Worm (Caenorhabditis elegans): ENCODE data around the gene tbx-38.
A peak's percentile ranks its signal among the peaks of the same experiment; 100 is the strongest.

DNA sequence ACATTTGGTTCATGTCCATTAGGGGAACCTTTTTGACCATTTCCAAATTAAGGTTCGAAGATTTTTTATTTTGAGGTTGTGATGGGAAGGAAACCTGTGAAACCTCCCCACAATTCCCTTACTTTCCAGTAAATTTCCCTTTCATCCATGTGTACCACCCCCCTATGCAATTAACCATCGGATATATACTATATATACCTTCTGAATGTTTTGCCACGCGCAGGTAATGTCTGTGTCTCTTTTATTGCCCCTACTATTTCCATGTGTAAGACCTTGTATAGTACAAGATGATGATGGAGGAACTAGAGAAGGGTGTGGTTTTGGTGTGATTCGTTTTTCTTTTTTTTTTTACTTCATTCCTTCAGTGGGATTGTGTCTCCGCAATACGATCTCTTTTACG lies 28.8 kb upstream of the tbx-38 start:
- TF ChIP-seq lin-39 (tag; optimal IDR thresholded peaks at IDR 0.05) (no peak), mbf-1 (tag; optimal IDR thresholded peaks at IDR 0.05) (no peak), nhr-129 (tag; optimal IDR thresholded peaks at IDR 0.05) (no peak), fos-1 (tag; optimal IDR thresholded peaks at IDR 0.05) (no peak), ztf-4 (tag; optimal IDR thresholded peaks at IDR 0.05) (no peak), nhr-21 (tag; optimal IDR thresholded peaks at IDR 0.05) (no peak), ama-1 (optimal IDR thresholded peaks at IDR 0.05) (no peak), nhr-25 (tag; optimal IDR thresholded peaks at IDR 0.05) (peak; percentile 39), ztf-11 (tag; optimal IDR thresholded peaks at IDR 0.05) (no peak)
